Fruit fly (Drosophila melanogaster) ovary, adult (tissue): Measurements from ENCODE around the gene g.

ENCODE experiments used
- CG17801 ChIP-seq: fragments of 200-800 bp; optimal IDR thresholded peaks from 2 replicates; lab custom pipeline; 2019; ENCODE audit warnings: missing biosample characterization, mild to moderate bottlenecking, missing genetic modification characterization, moderate library complexity; ENCODE audit not compliant: partially characterized antibody

The g gene

dm6 chrX:13737939-13738338, 1.9 kb upstream of the g start, which contains the start of gene CG11134:
CG11134 (plus strand) TSS chrX:13737942.
- TF ChIP-seq CG17801 (GFP tag; lab: Kevin White, UChicago): no peak

dm6 chrX:13735322-13736173, 530 bp downstream of the g start:
- TF ChIP-seq CG17801 (GFP tag; lab: Kevin White, UChicago): no peak

dm6 chrX:13734866-13735265, 1.2 kb downstream of the g start:
- peak; percentile 82 for TF ChIP-seq CG17801 (GFP tag; lab: Kevin White, UChicago)

- TF ChIP-seq CG17801 (GFP tag; lab: Kevin White, UChicago): peak; percentile 38
Observed at dm6 chrX:13721934-13722333, 14.1 kb downstream of the g start, which contains the start of the genes Mrgn1 and mus101. Mrgn1 (minus strand) TSS chrX:13721977. mus101 (plus strand) TSS chrX:13722246.

- TF ChIP-seq CG17801 (GFP tag; lab: Kevin White, UChicago): peak; percentile 28
Observed at dm6 chrX:13717982-13718402, 18.1 kb downstream of the g start, which contains the start of gene Nadsyn. Nadsyn (minus strand) TSS chrX:13718285.

- no peak for TF ChIP-seq CG17801 (GFP tag; lab: Kevin White, UChicago)
Observed at dm6 chrX:13699666-13700065, 36.4 kb downstream of the g start.

dm6 chrX:13698717-13699427, 37.2 kb downstream of the g start:
- no peak for TF ChIP-seq CG17801 (GFP tag; lab: Kevin White, UChicago)

dm6 chrX:13691992-13692391, 44.1 kb downstream of the g start, which contains the start of gene Nna1:
Nna1 (plus strand) TSS chrX:13692292.
- TF ChIP-seq CG17801 (GFP tag; lab: Kevin White, UChicago): no peak

- no peak for TF ChIP-seq CG17801 (GFP tag; lab: Kevin White, UChicago)
Observed at dm6 chrX:13682652-13683051, 53.4 kb downstream of the g start, which contains the start of gene CG11158. CG11158 (plus strand) TSS chrX:13682952.

- TF ChIP-seq CG17801 (GFP tag; lab: Kevin White, UChicago): no peak
Observed at dm6 chrX:13681906-13682305, 54.2 kb downstream of the g start.

dm6 chrX:13680262-13680661, 55.8 kb downstream of the g start, which contains the start of gene CG12177:
CG12177 (minus strand) TSS chrX:13680500.
- no peak for TF ChIP-seq CG17801 (GFP tag; lab: Kevin White, UChicago)

- no peak for TF ChIP-seq CG17801 (GFP tag; lab: Kevin White, UChicago)
Observed at dm6 chrX:13679565-13679964, 56.5 kb downstream of the g start.

dm6 chrX:13677970-13678490, 58.0 kb downstream of the g start:
- no peak for TF ChIP-seq CG17801 (GFP tag; lab: Kevin White, UChicago)
